Fruit fly (Drosophila melanogaster) whole organism, adult: ENCODE measurements around the gene Phlpp.

ENCODE experiments used
- CG11617 ChIP-seq: fragments of 200-800 bp; sonication (Bioruptor generic); optimal IDR thresholded peaks from 2 replicates; lab custom pipeline; 2017; ENCODE audit warnings: mild to moderate bottlenecking, missing biosample characterization, missing genetic modification reagents, missing genetic modification characterization
- CG12768 ChIP-seq: fragments of 200-800 bp; sonication (Bioruptor generic); optimal IDR thresholded peaks from 2 replicates; lab custom pipeline; 2017; ENCODE audit warnings: missing biosample characterization, missing genetic modification characterization, mild to moderate bottlenecking, moderate library complexity, missing genetic modification reagents
- CG14711 ChIP-seq: fragments of 200-800 bp; sonication (Bioruptor generic); optimal IDR thresholded peaks from 2 replicates; lab custom pipeline; 2018; ENCODE audit warnings: missing biosample characterization, mild to moderate bottlenecking, missing genetic modification characterization, moderate library complexity
- CG1620 ChIP-seq: fragments of 200-800 bp; sonication (Bioruptor generic); optimal IDR thresholded peaks from 2 replicates; lab custom pipeline; 2016; ENCODE audit warnings: missing biosample characterization, missing genetic modification characterization
- Hr96 ChIP-seq: fragments of 200-800 bp; sonication (Bioruptor generic); optimal IDR thresholded peaks from 2 replicates; lab custom pipeline; 2016; ENCODE audit warnings: missing biosample characterization, missing genetic modification characterization
- cic ChIP-seq: fragments of 200-800 bp; sonication (Bioruptor generic); optimal IDR thresholded peaks from 2 replicates; lab custom pipeline; 2017; ENCODE audit warnings: missing biosample characterization, mild to moderate bottlenecking, missing genetic modification characterization, moderate library complexity
- cnc ChIP-seq, 2 experiments: fragments of >200 bp; optimal IDR thresholded peaks; 2 replicates each; lab custom pipeline; 2017
- kay ChIP-seq: fragments of 200-800 bp; sonication (Bioruptor generic); peaks from one replicate; lab custom pipeline; 2016; ENCODE audit warnings: missing biosample characterization, missing genetic modification characterization, borderline replicate concordance

dm6 chr2L:19111729-19112128, 52.8 kb downstream of the Phlpp start:
- TF ChIP-seq Hr96 (GFP tag; lab: Kevin White, UChicago) (no peak), CG12768 (no peak), CG14711 (tag; lab: Kevin White, UChicago) (no peak), kay (GFP tag; lab: Kevin White, UChicago) (no peak), cic (no peak), CG1620 (GFP tag; lab: Kevin White, UChicago) (no peak), cnc (optimal IDR thresholded peaks at IDR 0.05; lab: Kevin White, UChicago) (no peak), CG11617 (GFP tag; lab: Kevin White, UChicago) (no peak)
